Worm (Caenorhabditis elegans): ENCODE results near the gene F11E6.10.

F11E6.10 gene

ce11 chrIV:17461222-17461707 lies 1.7 kb downstream of the F11E6.10 start, which contains the start of gene rif-1.1 (continued):
- TF ChIP-seq lin-1 (GFP tag; IDR thresholded peaks at IDR 0.05) (no peak), zfp-3 (GFP tag; conservative IDR thresholded peaks at IDR 0.05) (no peak), ZK337.2 (GFP tag; IDR thresholded peaks at IDR 0.05) (no peak), tag-97 (GFP tag; IDR thresholded peaks at IDR 0.05) (no peak), nhr-77 (tag; optimal IDR thresholded peaks at IDR 0.05) (no peak), aly-2 (tag; optimal IDR thresholded peaks at IDR 0.05) (no peak), fkh-10 (GFP tag; optimal IDR thresholded peaks at IDR 0.05) (no peak), F49E8.2 (tag; optimal IDR thresholded peaks at IDR 0.05; ENCODE audit: borderline replicate concordance) (no peak), ces-1 (GFP tag; optimal IDR thresholded peaks at IDR 0.05) (no peak), egl-43 (GFP tag; IDR thresholded peaks at IDR 0.05) (no peak), set-16 (GFP tag; IDR thresholded peaks at IDR 0.05) (no peak), tra-1 (GFP tag; IDR thresholded peaks at IDR 0.05) (no peak), nhr-41 (GFP tag; IDR thresholded peaks at IDR 0.05) (no peak), D1046.2 (GFP tag; IDR thresholded peaks at IDR 0.05) (no peak), unc-130 (GFP tag; optimal IDR thresholded peaks at IDR 0.05) (peak; percentile 47), mes-2 (tag; optimal IDR thresholded peaks at IDR 0.05; ENCODE audit: poor library complexity, severe bottlenecking) (peak; percentile 79), ztf-11 (tag; optimal IDR thresholded peaks at IDR 0.05) (no peak), spr-3 (GFP tag; optimal IDR thresholded peaks at IDR 0.05) (no peak), nhr-48 (tag; optimal IDR thresholded peaks at IDR 0.05) (no peak), zip-2 (tag; optimal IDR thresholded peaks at IDR 0.05) (no peak), zag-1 (tag; optimal IDR thresholded peaks at IDR 0.05) (no peak), lin-15B (tag; optimal IDR thresholded peaks at IDR 0.05) (no peak), dmd-8 (GFP tag; IDR thresholded peaks at IDR 0.05) (no peak), hlh-11 (tag; optimal IDR thresholded peaks at IDR 0.05) (peak; percentile 37), hmg-1.1 (GFP tag; IDR thresholded peaks at IDR 0.05) (0 out of 2 replicates have a peak, but pooled peaks have one; percentile 36), R02D3.7 (tag; optimal IDR thresholded peaks at IDR 0.05) (no peak), Y105C5A.15 (GFP tag; IDR thresholded peaks at IDR 0.05) (no peak), aha-1 (tag) (no peak), nhr-25 (tag; optimal IDR thresholded peaks at IDR 0.05; ENCODE audit: borderline replicate concordance, insufficient read depth) (no peak), snpc-1.2 (GFP tag; IDR thresholded peaks at IDR 0.05) (peak; percentile 76), ama-1 (optimal IDR thresholded peaks at IDR 0.05) (no peak), pqm-1 (tag; optimal IDR thresholded peaks at IDR 0.05) (no peak), vab-7 (GFP tag; IDR thresholded peaks at IDR 0.05) (no peak), spr-1 (tag; optimal IDR thresholded peaks at IDR 0.05) (no peak), Y5F2A.4 (GFP tag; optimal IDR thresholded peaks at IDR 0.05) (no peak), nhr-28 (tag; optimal IDR thresholded peaks at IDR 0.05) (peak; percentile 75), rbr-2 (tag; optimal IDR thresholded peaks at IDR 0.05) (no peak), ztf-7 (tag; optimal IDR thresholded peaks at IDR 0.05) (no peak)

- TF ChIP-seq duxl-1 (tag; optimal IDR thresholded peaks at IDR 0.05; ENCODE audit: poor library complexity), result no peak
- TF ChIP-seq unc-62 (GFP tag; optimal IDR thresholded peaks at IDR 0.05 in 1 of 2), result peak in 1 of 2 experiments; percentile 94
- no peak for TF ChIP-seq unc-62 (tag; optimal IDR thresholded peaks at IDR 0.05)
- no peak for TF ChIP-seq nhr-42 (GFP tag; IDR thresholded peaks at IDR 0.05)
- no peak for TF ChIP-seq aly-2 (tag; optimal IDR thresholded peaks at IDR 0.05)
These were observed 9.0 kb downstream of the F11E6.10 start for ce11 chrIV:17453996-17454395.

All from whole organism, L4 larva.